Fruit fly (Drosophila melanogaster) whole organism, embryonic: ENCODE results near the gene Phb1.

Experiments
- B-H2 ChIP-seq: fragments of 200-800 bp; sonication (Bioruptor generic); optimal IDR thresholded peaks from 2 replicates; lab custom pipeline; 2018; ENCODE audit warnings: missing biosample characterization, mild to moderate bottlenecking, missing genetic modification characterization
- Blimp-1 ChIP-seq: fragments of 200-800 bp; sonication (Bioruptor generic); optimal IDR thresholded peaks from 3 replicates; lab custom pipeline; 2018; ENCODE audit warnings: missing biosample characterization, missing genetic modification characterization, mild to moderate bottlenecking, moderate library complexity, missing genetic modification reagents
- CG10267 ChIP-seq: fragments of 200-800 bp; sonication (Bioruptor generic); optimal IDR thresholded peaks from 2 replicates; lab custom pipeline; 2018; ENCODE audit warnings: missing biosample characterization, mild to moderate bottlenecking, missing genetic modification characterization, moderate library complexity
- CG10959 ChIP-seq: fragments of 200-800 bp; sonication (Bioruptor generic); IDR thresholded peaks from 2 replicates; pipeline ENCODE4 v1.3.6; 2022; ENCODE audit warnings: missing biosample characterization, missing genetic modification characterization
- CG11695 ChIP-seq: fragments of 200-800 bp; sonication (Bioruptor generic); IDR thresholded peaks from 3 replicates; pipeline ENCODE4 v1.3.6; 2022; ENCODE audit warnings: missing biosample characterization, missing genetic modification characterization
- CG12104 ChIP-seq: fragments of 200-800 bp; sonication (Bioruptor generic); optimal IDR thresholded peaks from 3 replicates; lab custom pipeline; 2016; ENCODE audit warnings: missing biosample characterization, missing genetic modification characterization
- CG12236 ChIP-seq: fragments of 200-800 bp; sonication (Bioruptor generic); optimal IDR thresholded peaks from 2 replicates; lab custom pipeline; 2016; ENCODE audit warnings: missing biosample characterization, missing genetic modification characterization
- CG12769 ChIP-seq: fragments of 200-800 bp; sonication (Bioruptor generic); optimal IDR thresholded peaks from 2 replicates; lab custom pipeline; 2019; ENCODE audit warnings: missing biosample characterization, mild to moderate bottlenecking, missing genetic modification characterization, moderate library complexity
- CG12942 ChIP-seq: fragments of 200-800 bp; sonication (Bioruptor generic); optimal IDR thresholded peaks from 3 replicates; lab custom pipeline; 2016; ENCODE audit warnings: missing biosample characterization, missing genetic modification characterization
- CG13624 ChIP-seq: fragments of 200-800 bp; sonication (Bioruptor generic); optimal IDR thresholded peaks from 2 replicates; lab custom pipeline; 2016; ENCODE audit warnings: missing biosample characterization, missing genetic modification characterization
- CG15601 ChIP-seq: fragments of 200-800 bp; sonication (Bioruptor generic); optimal IDR thresholded peaks from 3 replicates; lab custom pipeline; 2019; ENCODE audit warnings: missing biosample characterization, mild to moderate bottlenecking, missing genetic modification characterization, moderate library complexity
- CG17568 ChIP-seq: fragments of 200-800 bp; sonication (Bioruptor generic); optimal IDR thresholded peaks from 2 replicates; lab custom pipeline; 2018; ENCODE audit warnings: missing biosample characterization, mild to moderate bottlenecking, missing genetic modification characterization, moderate library complexity
- CG2199 ChIP-seq: fragments of 200-800 bp; sonication (Bioruptor generic); IDR thresholded peaks from 3 replicates; pipeline ENCODE4 v1.3.6; 2022; ENCODE audit warnings: missing biosample characterization, missing genetic modification characterization
- CG30020 ChIP-seq: fragments of 200-800 bp; optimal IDR thresholded peaks from 2 replicates; lab custom pipeline; 2019; ENCODE audit warnings: missing biosample characterization, mild to moderate bottlenecking, missing genetic modification characterization, moderate library complexity
- CG33557 ChIP-seq: fragments of 200-800 bp; sonication (Bioruptor generic); optimal IDR thresholded peaks from 2 replicates; lab custom pipeline; 2019; ENCODE audit warnings: missing biosample characterization, mild to moderate bottlenecking, missing genetic modification characterization, moderate library complexity
- CG3726 ChIP-seq: fragments of 200-800 bp; sonication (Bioruptor generic); IDR thresholded peaks from 3 replicates; pipeline ENCODE4, ENCODE4 v1.3.6; 2022; ENCODE audit warnings: missing biosample characterization, missing genetic modification characterization
- CG3995 ChIP-seq: fragments of 200-800 bp; sonication (Bioruptor generic); optimal IDR thresholded peaks from 3 replicates; lab custom pipeline; 2016; ENCODE audit warnings: missing biosample characterization, missing genetic modification characterization
- CG4282 ChIP-seq: fragments of 200-800 bp; sonication (Bioruptor generic); optimal IDR thresholded peaks from 2 replicates; lab custom pipeline; 2016; ENCODE audit warnings: missing biosample characterization, missing genetic modification characterization
- CG4360 ChIP-seq: fragments of 200-800 bp; sonication (Bioruptor generic); IDR thresholded peaks from 2 replicates; pipeline ENCODE4 v1.3.6; 2022; ENCODE audit warnings: missing biosample characterization, missing genetic modification characterization
- CG6791 ChIP-seq: fragments of 200-800 bp; sonication (Bioruptor generic); IDR thresholded peaks from 3 replicates; pipeline ENCODE4 v1.3.6; 2022; ENCODE audit warnings: missing biosample characterization, missing genetic modification characterization; ENCODE audit not compliant: partially characterized antibody
- CG6813 ChIP-seq: fragments of 200-800 bp; sonication (Bioruptor generic); optimal IDR thresholded peaks from 2 replicates; lab custom pipeline; 2017; ENCODE audit warnings: missing biosample characterization, missing genetic modification characterization, mild to moderate bottlenecking, moderate library complexity, missing genetic modification reagents
- CG7556 ChIP-seq: fragments of 200-800 bp; sonication (Bioruptor generic); optimal IDR thresholded peaks from 2 replicates; lab custom pipeline; 2017; ENCODE audit warnings: missing biosample characterization, mild to moderate bottlenecking, missing genetic modification characterization
- Elba2 ChIP-seq: fragments of 200-800 bp; sonication (Bioruptor generic); optimal IDR thresholded peaks from 3 replicates; lab custom pipeline; 2016; ENCODE audit warnings: missing biosample characterization, missing genetic modification characterization
- Hand ChIP-seq: fragments of 200-800 bp; sonication (Bioruptor generic); optimal IDR thresholded peaks from 2 replicates; lab custom pipeline; 2017; ENCODE audit warnings: mild to moderate bottlenecking, missing biosample characterization, missing genetic modification reagents, missing genetic modification characterization
- Jarid2 ChIP-seq: fragments of 200-800 bp; sonication (Bioruptor generic); optimal IDR thresholded peaks from 3 replicates; lab custom pipeline; 2017; ENCODE audit warnings: mild to moderate bottlenecking, missing biosample characterization, missing genetic modification reagents, missing genetic modification characterization
- Lim3 ChIP-seq: fragments of 200-800 bp; sonication (Bioruptor generic); IDR thresholded peaks from 2 replicates; pipeline ENCODE4 v1.3.6; 2022; ENCODE audit warnings: missing biosample characterization, missing genetic modification characterization
- Mad ChIP-seq: fragments of 200-800 bp; sonication (Bioruptor generic); optimal IDR thresholded peaks from 2 replicates; lab custom pipeline; 2016; ENCODE audit warnings: missing biosample characterization, missing genetic modification characterization
- Mes4 ChIP-seq: fragments of 200-800 bp; sonication (Bioruptor generic); optimal IDR thresholded peaks from 2 replicates; lab custom pipeline; 2016; ENCODE audit warnings: missing biosample characterization, missing genetic modification characterization
- Mrtf ChIP-seq: fragments of 200-800 bp; sonication (Bioruptor generic); IDR thresholded peaks from 3 replicates; pipeline ENCODE4 v1.3.6; 2022; ENCODE audit warnings: missing biosample characterization, missing genetic modification characterization
- Poxn ChIP-seq: fragments of 200-800 bp; sonication (Bioruptor generic); IDR thresholded peaks from 2 replicates; pipeline ENCODE4 v1.3.6; 2022; ENCODE audit warnings: missing biosample characterization, missing genetic modification characterization
- Rfx ChIP-seq: fragments of 200-800 bp; sonication (Bioruptor generic); IDR thresholded peaks from 2 replicates; pipeline ENCODE4 v1.3.6; 2022; ENCODE audit warnings: missing biosample characterization, missing genetic modification characterization
- Sin3A ChIP-seq: fragments of >200 bp; optimal IDR thresholded peaks from 2 replicates; lab custom pipeline; 2018
- ara ChIP-seq: fragments of 200-800 bp; sonication (Bioruptor generic); IDR thresholded peaks from 2 replicates; pipeline ENCODE4 v1.3.6; 2022; ENCODE audit warnings: missing biosample characterization, missing genetic modification characterization
- az2 ChIP-seq: fragments of 200-800 bp; sonication (Bioruptor generic); optimal IDR thresholded peaks from 3 replicates; lab custom pipeline; 2016; ENCODE audit warnings: missing biosample characterization, missing genetic modification characterization
- cato ChIP-seq: fragments of 200-800 bp; sonication (Bioruptor generic); optimal IDR thresholded peaks from 2 replicates; lab custom pipeline; 2016; ENCODE audit warnings: missing biosample characterization, missing genetic modification characterization, borderline replicate concordance
- crol ChIP-seq: fragments of 200-800 bp; sonication (Bioruptor generic); IDR thresholded peaks from 2 replicates; pipeline ENCODE4 v1.3.6; 2022; ENCODE audit warnings: missing biosample characterization, missing genetic modification characterization
- en ChIP-seq: fragments of 200-800 bp; sonication (Bioruptor generic); optimal IDR thresholded peaks from 2 replicates; lab custom pipeline; 2016; ENCODE audit warnings: missing biosample characterization, missing genetic modification characterization
- eve ChIP-seq, 2 experiments: fragments of >200 bp; optimal IDR thresholded peaks; 2 replicates each; lab custom pipeline; 2017; ENCODE audit warnings: missing biosample characterization in 2 of 2, missing genetic modification characterization in 2 of 2
- hbn ChIP-seq: fragments of 200-800 bp; sonication (Bioruptor generic); IDR thresholded peaks from 2 replicates; pipeline ENCODE4 v1.3.6; 2022; ENCODE audit warnings: missing biosample characterization, missing genetic modification characterization; ENCODE audit not compliant: partially characterized antibody
- her ChIP-seq: fragments of 200-800 bp; sonication (Bioruptor generic); optimal IDR thresholded peaks from 2 replicates; lab custom pipeline; 2016; ENCODE audit warnings: missing biosample characterization, missing genetic modification characterization
- kay ChIP-seq: fragments of 200-800 bp; sonication (Bioruptor generic); optimal IDR thresholded peaks from 2 replicates; lab custom pipeline; 2016; ENCODE audit warnings: missing biosample characterization, missing genetic modification characterization
- onecut ChIP-seq: fragments of 200-800 bp; sonication (Bioruptor generic); IDR thresholded peaks from 2 replicates; pipeline ENCODE4 v1.3.6; 2022; ENCODE audit warnings: missing biosample characterization, missing genetic modification characterization
- otp ChIP-seq: fragments of 200-800 bp; sonication (Bioruptor generic); IDR thresholded peaks from 3 replicates; pipeline ENCODE4, ENCODE4 v1.3.6; 2022; ENCODE audit warnings: missing biosample characterization, missing genetic modification characterization
- ranshi ChIP-seq: fragments of 200-800 bp; sonication (Bioruptor generic); IDR thresholded peaks from 2 replicates; pipeline ENCODE4 v1.3.6; 2022; ENCODE audit warnings: missing biosample characterization, missing genetic modification characterization
- sna ChIP-seq: fragments of 200-800 bp; sonication (Bioruptor generic); IDR thresholded peaks from 2 replicates; pipeline ENCODE4 v1.3.6; 2022; ENCODE audit warnings: missing biosample characterization, missing genetic modification characterization; ENCODE audit not compliant: partially characterized antibody
- tgo ChIP-seq: fragments of 200-800 bp; sonication (Bioruptor generic); IDR thresholded peaks from 3 replicates; pipeline ENCODE4 v1.3.6; 2022; ENCODE audit warnings: missing biosample characterization, missing genetic modification characterization
- tio ChIP-seq: fragments of 200-800 bp; sonication (Bioruptor generic); optimal IDR thresholded peaks from 2 replicates; lab custom pipeline; 2017; ENCODE audit warnings: missing biosample characterization, missing genetic modification characterization, inconsistent platforms
- tll ChIP-seq, 2 experiments: fragments of 200-800 bp in 1 of 2; fragments of >200 bp in 1 of 2; sonication (Bioruptor generic) in 1 of 2; optimal IDR thresholded peaks; 2 replicates each; lab custom pipeline; 2017 to 2019; ENCODE audit warnings: missing biosample characterization in 2 of 2, missing genetic modification characterization in 2 of 2, mild to moderate bottlenecking in 1 of 2, moderate library complexity in 1 of 2
- tna ChIP-seq: fragments of 200-800 bp; sonication (Bioruptor generic); IDR thresholded peaks from 2 replicates; pipeline ENCODE4 v1.3.6; 2022; ENCODE audit warnings: missing biosample characterization, missing genetic modification characterization; ENCODE audit not compliant: partially characterized antibody
- twi ChIP-seq: fragments of 200-800 bp; optimal IDR thresholded peaks from 2 replicates; lab custom pipeline; 2019; ENCODE audit warnings: missing biosample characterization, mild to moderate bottlenecking, missing genetic modification characterization, moderate library complexity
- unpg ChIP-seq: fragments of 200-800 bp; sonication (Bioruptor generic); optimal IDR thresholded peaks from 3 replicates; lab custom pipeline; 2018; ENCODE audit warnings: missing biosample characterization, mild to moderate bottlenecking, missing genetic modification characterization, moderate library complexity
- z ChIP-seq: fragments of 200-800 bp; sonication (Bioruptor generic); IDR thresholded peaks from 3 replicates; pipeline ENCODE4 v1.3.6; 2022; ENCODE audit warnings: missing biosample characterization, missing genetic modification characterization

Phb1 gene

DNA sequence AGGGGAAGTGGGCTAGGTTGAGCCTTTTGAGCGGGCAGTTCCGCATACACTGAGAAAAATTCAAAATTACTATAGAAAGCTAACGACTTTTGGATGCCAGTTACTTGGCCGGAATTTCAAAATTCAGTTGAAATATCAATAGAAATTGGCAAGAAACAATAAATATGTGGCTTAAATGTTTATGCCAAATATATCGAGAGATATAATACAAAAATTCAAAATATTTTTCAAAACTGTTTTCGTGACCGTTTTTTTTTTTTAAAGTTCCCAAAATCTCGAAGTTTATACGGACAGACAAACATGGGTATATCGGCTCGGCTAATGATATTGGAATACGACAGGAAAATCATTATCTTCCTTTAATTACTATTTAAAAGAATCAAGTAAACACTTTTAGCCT, 2.7 kb downstream of the Phb1 start (continued):
- peak; percentile 69 for TF ChIP-seq CG7556 (GFP tag; lab: Kevin White, UChicago)
- TF ChIP-seq CG17568 (GFP tag; lab: Kevin White, UChicago): no peak
- TF ChIP-seq CG13624 (GFP tag; lab: Kevin White, UChicago): peak; percentile 2
- no peak for TF ChIP-seq twi (tag; lab: Kevin White, UChicago)
- no peak for TF ChIP-seq crol (GFP tag; lab: Robert Waterston, UW)
- 0 out of 3 replicates have a peak, but pooled peaks have one; percentile 12 for TF ChIP-seq Mrtf (GFP tag; lab: Robert Waterston, UW)
- peak; percentile 25 for TF ChIP-seq Hand (GFP tag; lab: Kevin White, UChicago)
- no peak for TF ChIP-seq Mes4
- TF ChIP-seq tll (GFP tag; optimal IDR thresholded peaks at IDR 0.05; lab: Kevin White, UChicago): no peak
- no peak for TF ChIP-seq CG30020 (tag; lab: Kevin White, UChicago)
- TF ChIP-seq eve (GFP tag; optimal IDR thresholded peaks at IDR 0.05; lab: Kevin White, UChicago): no peak
- TF ChIP-seq CG2199 (GFP tag; lab: Robert Waterston, UW): no peak
- TF ChIP-seq az2 (GFP tag; lab: Kevin White, UChicago): peak; percentile 1
- no peak for TF ChIP-seq CG12942 (GFP tag; lab: Kevin White, UChicago)
- TF ChIP-seq kay (GFP tag; lab: Kevin White, UChicago): peak; percentile 29
- no peak for TF ChIP-seq CG6791 (GFP tag; lab: Robert Waterston, UW)
- no peak for TF ChIP-seq CG33557 (GFP tag; lab: Kevin White, UChicago)
- peak; percentile 24 for TF ChIP-seq CG15601 (tag; lab: Kevin White, UChicago)
- no peak for TF ChIP-seq onecut (GFP tag; lab: Robert Waterston, UW)
- no peak for TF ChIP-seq CG12236 (GFP tag; lab: Kevin White, UChicago)
- no peak for TF ChIP-seq Mad (GFP tag; lab: Kevin White, UChicago)
- no peak for TF ChIP-seq z (GFP tag; lab: Robert Waterston, UW)
- TF ChIP-seq Rfx: peak; percentile 41; the same call in 1 of the 2 replicates
- 0 out of 3 replicates have a peak, but pooled peaks have one; percentile 8 for TF ChIP-seq CG11695
- TF ChIP-seq CG3995 (GFP tag; lab: Kevin White, UChicago): no peak
- peak; percentile 13 for TF ChIP-seq Jarid2 (GFP tag; lab: Kevin White, UChicago)
- TF ChIP-seq CG4282: no peak
- no peak for TF ChIP-seq tna (GFP tag; lab: Robert Waterston, UW)
- TF ChIP-seq en (GFP tag; lab: Kevin White, UChicago): no peak
- no peak for TF ChIP-seq Lim3 (GFP tag; lab: Robert Waterston, UW)
- TF ChIP-seq unpg (GFP tag; lab: Kevin White, UChicago): peak; percentile 24
- peak; percentile 48 for TF ChIP-seq Blimp-1 (GFP tag; lab: Kevin White, UChicago)
- no peak for TF ChIP-seq sna (GFP tag; lab: Robert Waterston, UW)
- TF ChIP-seq her (GFP tag; lab: Kevin White, UChicago): no peak
- no peak for TF ChIP-seq Poxn
- TF ChIP-seq B-H2 (GFP tag; lab: Kevin White, UChicago): no peak
- TF ChIP-seq ara (GFP tag; lab: Robert Waterston, UW): no peak
- TF ChIP-seq CG12104: no peak
- no peak for TF ChIP-seq CG10959 (GFP tag; lab: Robert Waterston, UW)
- TF ChIP-seq CG12769 (tag; lab: Kevin White, UChicago): no peak
- no peak for TF ChIP-seq otp (GFP tag; lab: Robert Waterston, UW)
- no peak for TF ChIP-seq CG3726 (GFP tag; lab: Robert Waterston, UW)
- TF ChIP-seq Elba2: no peak
- no peak for TF ChIP-seq hbn (GFP tag; lab: Robert Waterston, UW)
- TF ChIP-seq ranshi: 0 out of 2 replicates have a peak, but pooled peaks have one; percentile 31
- peak; percentile 13 for TF ChIP-seq CG6813 (GFP tag; lab: Kevin White, UChicago)
- no peak for TF ChIP-seq tio (GFP tag; lab: Kevin White, UChicago)
- TF ChIP-seq CG10267: no peak
- no peak for TF ChIP-seq Sin3A (lab: Kevin White, UChicago)
- TF ChIP-seq CG4360 (GFP tag; lab: Robert Waterston, UW): no peak
- TF ChIP-seq tgo (GFP tag; lab: Robert Waterston, UW): peak; percentile 23; the same call in 1 of the 3 replicates
- no peak for TF ChIP-seq cato
